Worm (Caenorhabditis elegans) whole organism, late embryonic: ENCODE results near the gene agmo-1.

Experiments used
- K09A11.1 ChIP-seq: sonication (generic microtip); optimal IDR thresholded peaks from 2 replicates; lab custom pipeline; 2017; ENCODE audit warnings: antibody characterized with exemption, mild to moderate bottlenecking, missing genetic modification characterization, missing compliant biosample characterization; ENCODE audit not compliant: insufficient read depth
- Y22D7AL.16 ChIP-seq: sonication (generic microtip); optimal IDR thresholded peaks from 2 replicates; lab custom pipeline; 2016; ENCODE audit warnings: missing genetic modification characterization, missing compliant biosample characterization
- ahr-1 ChIP-seq: sonication (generic microtip); optimal IDR thresholded peaks from 2 replicates; lab custom pipeline; 2016; ENCODE audit warnings: missing genetic modification characterization, missing compliant biosample characterization
- ceh-18 ChIP-seq: sonication (generic microtip); optimal IDR thresholded peaks from 2 replicates; lab custom pipeline; 2016; ENCODE audit warnings: missing genetic modification characterization, missing compliant biosample characterization
- ceh-19 ChIP-seq: fragments of 200-800 bp; sonication (Bioruptor generic); optimal IDR thresholded peaks from 2 replicates; lab custom pipeline; 2018; ENCODE audit warnings: mild to moderate bottlenecking, missing genetic modification characterization, missing compliant biosample characterization
- ceh-2 ChIP-seq: sonication (generic microtip); optimal IDR thresholded peaks from 2 replicates; lab custom pipeline; 2016; ENCODE audit warnings: missing genotype, missing genetic modification characterization, missing compliant biosample characterization
- ceh-30 ChIP-seq: fragments of 150-350 bp; optimal IDR thresholded peaks from 2 replicates; lab custom pipeline; 2014; ENCODE audit warnings: missing biosample characterization, missing genetic modification characterization
- ceh-31 ChIP-seq: sonication (generic microtip); optimal IDR thresholded peaks from 2 replicates; lab custom pipeline; 2016; ENCODE audit warnings: missing genetic modification characterization, missing compliant biosample characterization
- ceh-34 ChIP-seq: sonication (generic microtip); optimal IDR thresholded peaks from 2 replicates; lab custom pipeline; 2016; ENCODE audit warnings: mild to moderate bottlenecking, missing genetic modification characterization, missing compliant biosample characterization
- ceh-45 ChIP-seq: fragments of 200-800 bp; sonication (Bioruptor generic); IDR thresholded peaks from 2 replicates; pipeline ENCODE4 v1.3.6; 2022; ENCODE audit warnings: missing genetic modification reagents, missing genetic modification characterization, missing compliant biosample characterization
- ceh-6 ChIP-seq: fragments of 200-800 bp; sonication (Bioruptor generic); optimal IDR thresholded peaks from 2 replicates; lab custom pipeline; 2018; ENCODE audit warnings: mild to moderate bottlenecking, missing genetic modification characterization, missing compliant biosample characterization
- ceh-9 ChIP-seq: sonication (generic microtip); optimal IDR thresholded peaks from 2 replicates; lab custom pipeline; 2016; ENCODE audit warnings: mild to moderate bottlenecking, missing genetic modification characterization, inconsistent platforms, missing compliant biosample characterization
- dmd-4 ChIP-seq: sonication (generic microtip); optimal IDR thresholded peaks from 2 replicates; lab custom pipeline; 2016; ENCODE audit warnings: borderline replicate concordance, missing genetic modification characterization, missing compliant biosample characterization
- dve-1 ChIP-seq: sonication (generic microtip); optimal IDR thresholded peaks from 2 replicates; lab custom pipeline; 2017; ENCODE audit warnings: antibody characterized with exemption, mild to moderate bottlenecking, missing genetic modification characterization, missing compliant biosample characterization
- eyg-1 ChIP-seq: sonication (generic microtip); optimal IDR thresholded peaks from 2 replicates; lab custom pipeline; 2016; ENCODE audit warnings: missing genotype, missing genetic modification characterization, missing compliant biosample characterization
- fax-1 ChIP-seq: sonication (generic microtip); optimal IDR thresholded peaks from 2 replicates; lab custom pipeline; 2016; ENCODE audit warnings: missing genotype, missing genetic modification characterization, missing compliant biosample characterization
- hlh-30 ChIP-seq: sonication (generic microtip); optimal IDR thresholded peaks from 2 replicates; lab custom pipeline; 2017; ENCODE audit warnings: antibody characterized with exemption, missing genetic modification characterization, missing compliant biosample characterization; ENCODE audit not compliant: insufficient read depth
- hlh-6 ChIP-seq: sonication (generic microtip); optimal IDR thresholded peaks from 2 replicates; lab custom pipeline; 2016; ENCODE audit warnings: missing genotype, missing genetic modification characterization, missing compliant biosample characterization
- lin-11 ChIP-seq: fragments of 200-800 bp; sonication (Bioruptor generic); optimal IDR thresholded peaks from 2 replicates; lab custom pipeline; 2018; ENCODE audit warnings: mild to moderate bottlenecking, missing genetic modification characterization, missing compliant biosample characterization
- mec-3 ChIP-seq: sonication (generic microtip); optimal IDR thresholded peaks from 2 replicates; lab custom pipeline; 2016; ENCODE audit warnings: borderline replicate concordance, missing genetic modification characterization, missing compliant biosample characterization
- nfya-1 ChIP-seq: sonication (generic microtip); optimal IDR thresholded peaks from 2 replicates; lab custom pipeline; 2017; ENCODE audit warnings: missing genetic modification characterization, mild to moderate bottlenecking, missing compliant biosample characterization, antibody characterized with exemption, moderate library complexity
- nhr-232 ChIP-seq: sonication (generic microtip); optimal IDR thresholded peaks from 2 replicates; lab custom pipeline; 2016; ENCODE audit warnings: missing genetic modification characterization, missing compliant biosample characterization
- npax-4 ChIP-seq: sonication (generic microtip); optimal IDR thresholded peaks from 2 replicates; lab custom pipeline; 2016; ENCODE audit warnings: missing genetic modification characterization, missing compliant biosample characterization
- pax-1 ChIP-seq: fragments of 150-350 bp; optimal IDR thresholded peaks from 2 replicates; lab custom pipeline; 2014; ENCODE audit warnings: missing biosample characterization, missing genetic modification characterization
- pqm-1 ChIP-seq: sonication (generic microtip); optimal IDR thresholded peaks from 2 replicates; lab custom pipeline; 2016; ENCODE audit warnings: missing genetic modification characterization, missing compliant biosample characterization
- pros-1 ChIP-seq: fragments of 150-350 bp; optimal IDR thresholded peaks from 2 replicates; lab custom pipeline; 2014; ENCODE audit warnings: missing biosample characterization, missing genetic modification reagents, missing genetic modification characterization
- sdc-2 ChIP-seq: sonication (generic microtip); optimal IDR thresholded peaks from 2 replicates; lab custom pipeline; 2016; ENCODE audit warnings: missing genotype, missing genetic modification characterization, missing compliant biosample characterization
- sox-2 ChIP-seq: fragments of 200-800 bp; sonication (Bioruptor generic); IDR thresholded peaks from 2 replicates; pipeline ENCODE4 v1.3.6; 2022; ENCODE audit warnings: missing genetic modification reagents, missing genetic modification characterization, missing compliant biosample characterization
- ttx-3 ChIP-seq: sonication (generic microtip); optimal IDR thresholded peaks from 2 replicates; lab custom pipeline; 2016; ENCODE audit warnings: missing genetic modification reagents, missing genetic modification characterization, missing compliant biosample characterization
- unc-3 ChIP-seq, 2 experiments: fragments of 200-800 bp in 1 of 2; sonication (Bioruptor generic) in 1 of 2; sonication (generic microtip) in 1 of 2; conservative IDR thresholded peaks in 1 of 2; optimal IDR thresholded peaks in 1 of 2; 2 replicates each; pipeline versions ENCODE4 v1.3.6 to Lab custom; 2016 to 2022; ENCODE audit warnings: missing compliant biosample characterization in 2 of 2, missing genetic modification characterization in 2 of 2, missing genetic modification reagents in 1 of 2
- unc-42 ChIP-seq: sonication (generic microtip); optimal IDR thresholded peaks from 2 replicates; lab custom pipeline; 2016; ENCODE audit warnings: missing genotype, missing genetic modification characterization, missing compliant biosample characterization
- zip-5 ChIP-seq: sonication (generic microtip); optimal IDR thresholded peaks from 2 replicates; lab custom pipeline; 2016; ENCODE audit warnings: missing genetic modification characterization, missing compliant biosample characterization
- ztf-16 ChIP-seq: sonication (generic microtip); optimal IDR thresholded peaks from 2 replicates; lab custom pipeline; 2017; ENCODE audit warnings: missing genetic modification characterization, missing compliant biosample characterization

Gene agmo-1

DNA sequence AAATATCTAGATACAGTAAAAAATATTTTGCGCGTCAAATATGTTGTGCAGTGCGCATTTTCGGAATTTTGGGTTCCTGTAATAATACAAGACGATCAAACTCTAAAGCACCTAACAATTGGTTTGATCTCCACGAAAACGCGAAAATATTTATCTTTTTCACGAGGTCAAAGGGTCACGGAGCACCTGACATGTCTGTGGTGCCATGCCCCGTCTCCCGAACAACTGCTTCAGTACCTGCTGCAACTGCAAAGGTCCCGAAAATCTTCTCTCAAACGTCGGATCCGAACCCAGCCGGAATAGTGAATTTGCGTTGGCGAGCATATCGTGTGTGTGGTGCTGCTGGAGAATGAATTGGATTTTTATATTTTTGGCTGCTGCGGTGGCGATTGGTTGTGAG, 21.5 kb upstream of the agmo-1 start, which contains the start of the genes Y37D8A.2 and Y37D8A.25:
Y37D8A.2 (plus strand) TSS at position 285 of the 400 bp plus-strand sequence.
Y37D8A.25 (minus strand) TSS at position 345 of the 400 bp plus-strand sequence.
- no peak for TF ChIP-seq ceh-18
- TF ChIP-seq ceh-30 (tag; lab: Kevin White, UChicago): no peak
- TF ChIP-seq nhr-232 (tag; lab: Kevin White, UChicago): no peak
- TF ChIP-seq pax-1 (tag; lab: Kevin White, UChicago): no peak
- TF ChIP-seq ztf-16 (tag; lab: Kevin White, UChicago): no peak
- no peak for TF ChIP-seq ceh-45 (GFP tag; lab: Robert Waterston, UW)

DNA sequence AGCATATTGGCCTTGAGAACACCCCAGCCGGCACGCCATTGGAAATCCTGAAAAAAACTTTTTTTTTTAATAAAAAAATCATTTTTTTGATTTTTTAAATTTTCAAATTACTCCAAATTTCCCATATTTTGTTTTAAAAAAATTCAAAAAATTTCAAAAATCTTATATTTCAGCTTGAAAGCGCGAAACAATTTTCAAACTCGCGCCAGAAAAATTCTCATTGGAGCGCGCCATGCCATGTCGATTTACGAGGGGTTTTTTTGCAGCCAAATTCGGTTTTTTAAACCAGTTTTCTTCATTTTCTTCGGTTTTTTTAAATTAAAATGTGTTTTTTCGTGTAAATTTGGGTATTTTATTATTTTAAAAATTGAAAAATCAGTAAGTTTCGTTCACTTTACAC, 20.8 kb upstream of the agmo-1 start:
- TF ChIP-seq ceh-31 (tag; lab: Kevin White, UChicago) (no peak), npax-4 (no peak), ttx-3 (tag; lab: Kevin White, UChicago) (no peak), ceh-9 (tag; lab: Kevin White, UChicago) (no peak), dve-1 (tag; lab: Kevin White, UChicago) (no peak), ahr-1 (tag; lab: Kevin White, UChicago) (no peak), hlh-6 (tag; lab: Kevin White, UChicago) (no peak), ceh-18 (no peak), ceh-19 (GFP tag; lab: Kevin White, UChicago) (no peak), pqm-1 (tag; lab: Kevin White, UChicago) (no peak), mec-3 (tag; lab: Kevin White, UChicago) (no peak)

DNA sequence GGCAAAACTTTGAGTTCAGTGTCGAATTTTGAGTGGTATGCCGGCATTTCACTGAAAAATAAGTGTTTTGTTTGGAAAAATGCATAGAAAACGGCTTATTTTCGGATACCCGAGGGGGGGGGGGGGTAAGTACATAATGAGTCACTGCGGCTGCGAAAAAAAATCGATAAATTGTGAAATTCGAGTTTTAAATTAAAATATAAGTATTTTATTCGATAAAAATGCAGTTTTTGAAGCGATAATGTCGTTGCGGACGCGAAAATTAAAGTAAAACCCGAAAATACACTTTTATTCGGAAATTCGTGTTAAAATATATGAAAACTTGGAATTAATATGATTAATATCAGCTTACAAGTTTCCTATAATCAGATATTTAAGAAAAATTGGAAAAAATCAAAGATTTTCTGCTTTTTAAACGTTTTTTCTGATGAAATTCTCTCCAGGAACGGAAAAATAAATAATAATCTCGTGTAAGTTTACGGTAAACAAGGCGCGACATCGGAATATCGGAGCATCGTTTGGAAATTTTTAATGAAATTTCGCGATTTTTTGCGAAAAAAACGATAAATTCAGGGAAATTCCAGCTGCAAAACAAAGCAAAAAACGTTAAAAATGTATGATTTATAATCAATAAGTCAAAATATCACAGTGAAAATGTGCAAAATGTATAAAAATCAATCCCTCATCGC, 19.8 kb upstream of the agmo-1 start, which contains the start of gene arx-5:
arx-5 (minus strand) TSS at position 51 of the 689 bp plus-strand sequence.
- TF ChIP-seq eyg-1 (no peak), unc-42 (tag; lab: Kevin White, UChicago) (peak; percentile 63), ceh-2 (tag; lab: Kevin White, UChicago) (no peak), hlh-6 (tag; lab: Kevin White, UChicago) (no peak), sdc-2 (no peak), zip-5 (no peak)

DNA sequence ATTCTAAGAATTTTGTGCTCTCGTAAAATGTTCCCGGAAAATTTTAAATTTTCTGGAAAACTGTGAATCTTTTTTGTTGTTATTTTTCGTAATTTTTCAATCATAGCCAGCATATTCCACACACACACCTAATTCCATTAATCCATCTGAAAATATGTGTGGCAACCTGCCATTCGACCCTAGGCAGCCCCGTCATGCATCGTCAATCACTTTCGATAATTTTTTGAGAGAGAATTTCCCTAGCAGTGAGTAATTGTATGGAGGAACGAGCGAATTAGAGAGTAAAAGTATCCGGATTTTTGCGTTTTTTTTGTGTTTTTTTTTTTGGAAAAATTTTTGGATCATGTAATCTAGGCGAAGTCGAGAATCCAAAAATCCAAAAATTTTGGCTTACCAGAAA, 14.8 kb upstream of the agmo-1 start, which contains the start of gene BE10.4:
BE10.4 (plus strand) TSS at position 301 of the 400 bp plus-strand sequence.
- no peak for TF ChIP-seq dmd-4 (tag; lab: Kevin White, UChicago)
- no peak for TF ChIP-seq ceh-30 (tag; lab: Kevin White, UChicago)
- no peak for TF ChIP-seq pros-1 (tag; lab: Kevin White, UChicago)
- no peak for TF ChIP-seq pqm-1 (tag; lab: Kevin White, UChicago)
- TF ChIP-seq unc-42 (tag; lab: Kevin White, UChicago): no peak
- no peak for TF ChIP-seq ceh-19 (GFP tag; lab: Kevin White, UChicago)
- TF ChIP-seq sdc-2: no peak
- no peak for TF ChIP-seq Y22D7AL.16 (tag; lab: Kevin White, UChicago)

DNA sequence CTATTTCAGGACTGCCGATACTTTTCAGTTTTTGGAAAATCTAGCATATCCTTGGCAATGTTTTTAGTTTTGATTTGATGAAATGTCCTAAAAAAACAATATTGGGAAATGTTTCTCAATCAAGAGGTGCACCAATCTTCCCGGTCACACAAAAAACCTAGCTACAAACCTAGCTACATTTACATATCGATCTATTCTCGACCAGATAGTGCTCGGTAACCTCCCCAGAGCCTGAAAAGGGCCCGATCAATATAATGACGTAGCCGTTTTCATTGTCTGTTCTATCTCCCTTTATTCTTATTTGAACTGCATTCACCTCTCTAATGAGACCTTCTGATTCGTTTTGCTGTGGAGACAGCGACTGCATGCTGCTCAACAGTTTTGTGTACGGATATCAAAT, 9.4 kb upstream of the agmo-1 start, which contains the start of gene BE10.3:
BE10.3 (plus strand) TSS at position 301 of the 400 bp plus-strand sequence.
- TF ChIP-seq hlh-6 (tag; lab: Kevin White, UChicago) (no peak), ceh-6 (GFP tag; lab: Kevin White, UChicago) (no peak)

DNA sequence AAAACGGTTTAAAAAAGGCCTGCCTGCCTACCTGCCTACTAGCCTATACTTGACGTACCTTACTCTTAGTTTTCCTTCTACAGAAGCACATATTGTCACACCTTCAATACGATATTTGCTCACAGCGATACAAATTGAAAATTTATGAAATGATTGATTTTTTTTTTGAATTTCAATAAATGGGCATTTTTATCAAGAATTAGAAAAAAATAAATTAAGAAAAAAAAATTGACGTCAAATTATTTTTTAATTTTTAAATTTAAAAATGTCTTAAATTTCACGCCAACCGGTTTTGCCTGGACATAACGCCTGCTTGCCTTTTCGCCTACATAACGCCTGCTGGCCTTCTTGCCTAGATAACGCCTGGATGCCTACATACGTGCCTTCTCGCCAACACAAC, 8.3 kb upstream of the agmo-1 start, which contains the start of gene BE10.5:
BE10.5 (minus strand) TSS at position 101 of the 400 bp plus-strand sequence.
- no peak for TF ChIP-seq hlh-30 (tag; lab: Kevin White, UChicago)
- no peak for TF ChIP-seq pros-1 (tag; lab: Kevin White, UChicago)
- TF ChIP-seq sox-2 (GFP tag; lab: Robert Waterston, UW): no peak
- no peak for TF ChIP-seq lin-11 (tag; lab: Kevin White, UChicago)
- no peak for TF ChIP-seq nfya-1 (tag; lab: Kevin White, UChicago)
- no peak for TF ChIP-seq unc-3 (GFP tag; conservative IDR thresholded peaks at IDR 0.05; lab: Robert Waterston, UW)
- no peak for TF ChIP-seq unc-3 (tag; optimal IDR thresholded peaks at IDR 0.05; lab: Kevin White, UChicago)
- no peak for TF ChIP-seq fax-1 (tag; lab: Kevin White, UChicago)
- no peak for TF ChIP-seq pax-1 (tag; lab: Kevin White, UChicago)
- no peak for TF ChIP-seq ceh-34
- no peak for TF ChIP-seq K09A11.1 (tag; lab: Kevin White, UChicago)
- TF ChIP-seq, all 69 proteins: peak for 0
